Fruit fly (Drosophila melanogaster): ENCODE results near the gene CAH2.

Gene CAH2

DNA sequence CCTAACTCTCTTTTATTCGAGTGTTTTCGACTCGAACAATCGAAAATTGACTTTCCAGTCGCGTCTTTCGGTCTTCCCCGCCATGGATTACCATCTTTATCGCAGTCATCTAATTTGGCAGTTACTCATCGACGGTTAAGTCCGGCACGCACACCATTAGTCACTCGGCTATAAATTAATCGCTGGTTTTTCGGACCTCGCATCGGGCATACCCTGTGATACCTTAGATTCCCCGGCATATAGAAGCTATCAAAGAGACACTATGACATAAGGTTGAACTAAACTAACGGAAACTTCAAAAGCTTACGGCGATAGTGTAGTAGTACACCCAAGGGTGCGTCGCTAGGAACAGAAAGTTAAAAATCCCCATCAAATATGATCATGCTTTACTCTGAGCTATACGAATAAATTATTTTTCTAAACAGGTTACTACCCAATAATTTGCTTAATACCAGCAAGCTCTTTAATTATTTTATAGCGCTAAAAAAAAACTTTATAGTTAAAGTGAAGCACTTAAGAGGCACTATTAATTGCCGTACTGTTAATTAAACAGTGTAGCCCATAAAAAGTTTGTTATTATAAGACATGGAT lies 1.5 kb downstream of the CAH2 start (continued):
- TF ChIP-seq CG1602 (GFP tag; optimal IDR thresholded peaks at IDR 0.05) (no peak), slou (GFP tag; optimal IDR thresholded peaks at IDR 0.05) (no peak), knrl (GFP tag; IDR thresholded peaks at IDR 0.05; ENCODE audit: partially characterized antibody) (no peak), gce (GFP tag; IDR thresholded peaks at IDR 0.05) (0 out of 3 replicates have a peak, but pooled peaks have one; percentile 21), unpg (GFP tag; optimal IDR thresholded peaks at IDR 0.05) (no peak), gsb (GFP tag; IDR thresholded peaks at IDR 0.05) (no peak), CG17568 (GFP tag; optimal IDR thresholded peaks at IDR 0.05) (no peak), Fer1 (GFP tag; optimal IDR thresholded peaks at IDR 0.05) (no peak), Ravus (GFP tag; IDR thresholded peaks at IDR 0.05) (no peak), sd (tag; optimal IDR thresholded peaks at IDR 0.05) (peak; percentile 33), CG10462 (GFP tag; optimal IDR thresholded peaks at IDR 0.05) (no peak), CG10543 (GFP tag; optimal IDR thresholded peaks at IDR 0.05) (no peak), CG16779 (GFP tag; IDR thresholded peaks at IDR 0.05) (no peak), nerfin-1 (tag; optimal IDR thresholded peaks at IDR 0.05) (no peak), E2f2 (GFP tag; IDR thresholded peaks at IDR 0.05) (no peak), CG6254 (GFP tag; optimal IDR thresholded peaks at IDR 0.05) (no peak), D19A (tag; optimal IDR thresholded peaks at IDR 0.05) (no peak), CG13287 (GFP tag; IDR thresholded peaks at IDR 0.05; ENCODE audit: partially characterized antibody) (no peak), CG1792 (GFP tag; optimal IDR thresholded peaks at IDR 0.05) (no peak), pb (GFP tag; optimal IDR thresholded peaks at IDR 0.05) (peak; percentile 6), CG31365 (tag; optimal IDR thresholded peaks at IDR 0.05) (no peak), Trl (optimal IDR thresholded peaks at IDR 0.05) (no peak), Trl (GFP tag; optimal IDR thresholded peaks at IDR 0.05) (no peak), exex (tag; optimal IDR thresholded peaks at IDR 0.05) (no peak), CG32532 (GFP tag; IDR thresholded peaks at IDR 0.05) (peak; percentile 23; the same call in 1 of the 2 replicates), hbn (GFP tag; IDR thresholded peaks at IDR 0.05; ENCODE audit: partially characterized antibody) (no peak), fru (optimal IDR thresholded peaks at IDR 0.05) (no peak), CG15011 (GFP tag; optimal IDR thresholded peaks at IDR 0.05) (no peak), CG7963 (GFP tag; IDR thresholded peaks at IDR 0.05; ENCODE audit: partially characterized antibody) (no peak), CG11504 (tag; optimal IDR thresholded peaks at IDR 0.05) (peak; percentile 38), Bdp1 (GFP tag; optimal IDR thresholded peaks at IDR 0.05) (no peak), CG1233 (GFP tag; optimal IDR thresholded peaks at IDR 0.05) (no peak), Nf-YC (tag; optimal IDR thresholded peaks at IDR 0.05) (no peak), CG33557 (GFP tag; optimal IDR thresholded peaks at IDR 0.05) (no peak), CG9932 (GFP tag; IDR thresholded peaks at IDR 0.05) (peak; percentile 7; the same call in 1 of the 2 replicates), CG14050 (GFP tag; IDR thresholded peaks at IDR 0.05) (no peak), CG8765 (GFP tag; IDR thresholded peaks at IDR 0.05) (no peak), CG31441 (GFP tag; IDR thresholded peaks at IDR 0.05) (no peak), Meics (GFP tag; optimal IDR thresholded peaks at IDR 0.05) (peak; percentile 24), GATAe (GFP tag; conservative IDR thresholded peaks at IDR 0.05) (no peak), Poxn (GFP tag; IDR thresholded peaks at IDR 0.05) (no peak), CG32772 (GFP tag; IDR thresholded peaks at IDR 0.05) (no peak), sens (GFP tag) (peak; percentile 60), sug (tag; optimal IDR thresholded peaks at IDR 0.05) (peak; percentile 23), CG7271 (tag; optimal IDR thresholded peaks at IDR 0.05) (no peak), crp (GFP tag; optimal IDR thresholded peaks at IDR 0.05) (no peak), zf30C (GFP tag; optimal IDR thresholded peaks at IDR 0.05) (no peak), vnd (GFP tag; IDR thresholded peaks at IDR 0.05; ENCODE audit: partially characterized antibody) (no peak), dati (GFP tag; IDR thresholded peaks at IDR 0.05) (no peak), disco-r (GFP tag; optimal IDR thresholded peaks at IDR 0.05) (no peak), CG15269 (tag; optimal IDR thresholded peaks at IDR 0.05) (peak; percentile 10)
